Worm (Caenorhabditis elegans): ENCODE measurements around the gene W02H5.8.

DNA sequence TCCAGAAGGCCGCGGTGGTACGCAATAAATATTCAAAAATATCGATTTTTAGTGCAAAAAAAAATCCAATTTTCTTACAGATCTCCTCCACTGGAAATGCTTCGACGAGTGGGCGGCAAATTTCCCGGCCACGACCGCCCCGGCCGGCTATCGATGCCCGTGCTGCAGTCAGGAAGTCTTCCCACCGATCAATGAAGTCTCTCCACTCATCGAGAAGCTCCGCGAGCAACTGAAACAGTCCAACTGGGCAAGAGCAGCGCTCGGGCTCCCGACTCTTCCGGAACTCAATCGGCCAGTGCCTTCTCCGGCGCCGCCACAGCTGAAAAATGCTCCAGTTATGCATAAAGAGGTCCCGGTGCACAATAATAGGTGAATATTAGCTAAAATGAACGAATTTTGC, 43.5 kb upstream of the W02H5.8 start, which contains the start of gene Y45G12B.3:
- TF ChIP-seq C34B4.2 (tag; optimal IDR thresholded peaks at IDR 0.05) (no peak), aha-1 (tag; optimal IDR thresholded peaks at IDR 0.05) (no peak), lsy-2 (tag; optimal IDR thresholded peaks at IDR 0.05) (no peak), lin-39 (tag; optimal IDR thresholded peaks at IDR 0.05) (no peak), nhr-77 (tag; optimal IDR thresholded peaks at IDR 0.05) (no peak), nhr-76 (tag; optimal IDR thresholded peaks at IDR 0.05) (no peak), grh-1 (GFP tag; IDR thresholded peaks at IDR 0.05) (no peak), sup-37 (GFP tag; optimal IDR thresholded peaks at IDR 0.05) (no peak)
